Fruit fly (Drosophila melanogaster) whole organism, pupa: ENCODE data around the gene CG3117.

Source experiments
- CG10348 ChIP-seq: fragments of 200-800 bp; sonication (Bioruptor generic); IDR thresholded peaks from 2 replicates; pipeline ENCODE4 v1.3.6; 2022; ENCODE audit warnings: missing biosample characterization, missing genetic modification characterization
- CG12605 ChIP-seq: fragments of 200-800 bp; sonication (Bioruptor generic); IDR thresholded peaks from 2 replicates; pipeline ENCODE4 v1.3.6; 2022; ENCODE audit warnings: missing biosample characterization, missing genetic modification characterization
- CG14655 ChIP-seq: fragments of 200-800 bp; sonication (Bioruptor generic); optimal IDR thresholded peaks from 3 replicates; lab custom pipeline; 2017; ENCODE audit warnings: mild to moderate bottlenecking, missing biosample characterization, missing genetic modification reagents, missing genetic modification characterization
- CG17806 ChIP-seq: fragments of 200-800 bp; sonication (Bioruptor generic); optimal IDR thresholded peaks from 2 replicates; lab custom pipeline; 2018; ENCODE audit warnings: missing biosample characterization, mild to moderate bottlenecking, missing genetic modification characterization, moderate library complexity
- CG8301 ChIP-seq: fragments of 200-800 bp; sonication (Bioruptor generic); optimal IDR thresholded peaks from 2 replicates; lab custom pipeline; 2018; ENCODE audit warnings: missing biosample characterization, mild to moderate bottlenecking, missing genetic modification characterization
- Ets98B ChIP-seq: fragments of 200-800 bp; sonication (Bioruptor generic); IDR thresholded peaks from 2 replicates; pipeline ENCODE4 v1.3.6; 2022; ENCODE audit warnings: missing biosample characterization, missing genetic modification characterization
- Pif1B ChIP-seq: fragments of 200-800 bp; sonication (Bioruptor generic); optimal IDR thresholded peaks from 3 replicates; lab custom pipeline; 2016; ENCODE audit warnings: missing biosample characterization, missing genetic modification characterization
- Snoo ChIP-seq: fragments of 200-800 bp; sonication (Bioruptor generic); optimal IDR thresholded peaks from 3 replicates; lab custom pipeline; 2017; ENCODE audit warnings: missing biosample characterization, mild to moderate bottlenecking, missing genetic modification characterization, inconsistent platforms
- fd96Ca ChIP-seq: fragments of 200-800 bp; sonication (Bioruptor generic); IDR thresholded peaks from 3 replicates; pipeline ENCODE4 v1.3.6; 2022; ENCODE audit warnings: missing biosample characterization, missing genetic modification characterization

DNA sequence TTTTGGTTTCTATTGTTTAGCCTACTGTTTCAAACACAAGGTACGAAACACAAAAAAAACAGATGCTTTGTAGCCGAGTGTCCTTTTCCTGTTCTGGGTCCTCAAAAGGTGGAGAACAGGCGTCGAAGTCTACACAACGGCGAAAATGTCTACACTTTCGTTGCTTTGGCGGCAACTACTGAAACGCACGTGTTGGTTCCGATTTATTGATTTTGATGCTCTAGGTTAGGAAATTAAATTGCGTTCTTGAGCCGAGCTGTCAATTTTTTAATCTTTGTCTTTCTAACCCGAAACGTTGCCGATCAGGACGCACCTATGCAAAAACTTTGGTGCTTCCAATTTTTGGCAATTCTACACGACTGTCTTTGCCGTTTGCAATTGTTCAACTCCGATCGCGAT lies 26.7 kb upstream of the CG3117 start:
- no peak for TF ChIP-seq Ets98B (GFP tag; lab: Robert Waterston, UW)
- no peak for TF ChIP-seq fd96Ca (GFP tag; lab: Robert Waterston, UW)
- TF ChIP-seq CG8301, result no peak
- TF ChIP-seq CG14655 (GFP tag; lab: Kevin White, UChicago), result no peak
- TF ChIP-seq CG12605 (GFP tag; lab: Robert Waterston, UW), result no peak
- no peak for TF ChIP-seq Pif1B
- TF ChIP-seq CG10348 (GFP tag; lab: Robert Waterston, UW), result no peak
- TF ChIP-seq Snoo (tag; lab: Kevin White, UChicago), result no peak
- no peak for TF ChIP-seq CG17806 (tag; lab: Kevin White, UChicago)
